Fruit fly (Drosophila melanogaster): ENCODE data around the gene tal-AA.
A peak's percentile ranks its signal among the peaks of the same experiment; 100 is the strongest.

Gene tal-AA

DNA sequence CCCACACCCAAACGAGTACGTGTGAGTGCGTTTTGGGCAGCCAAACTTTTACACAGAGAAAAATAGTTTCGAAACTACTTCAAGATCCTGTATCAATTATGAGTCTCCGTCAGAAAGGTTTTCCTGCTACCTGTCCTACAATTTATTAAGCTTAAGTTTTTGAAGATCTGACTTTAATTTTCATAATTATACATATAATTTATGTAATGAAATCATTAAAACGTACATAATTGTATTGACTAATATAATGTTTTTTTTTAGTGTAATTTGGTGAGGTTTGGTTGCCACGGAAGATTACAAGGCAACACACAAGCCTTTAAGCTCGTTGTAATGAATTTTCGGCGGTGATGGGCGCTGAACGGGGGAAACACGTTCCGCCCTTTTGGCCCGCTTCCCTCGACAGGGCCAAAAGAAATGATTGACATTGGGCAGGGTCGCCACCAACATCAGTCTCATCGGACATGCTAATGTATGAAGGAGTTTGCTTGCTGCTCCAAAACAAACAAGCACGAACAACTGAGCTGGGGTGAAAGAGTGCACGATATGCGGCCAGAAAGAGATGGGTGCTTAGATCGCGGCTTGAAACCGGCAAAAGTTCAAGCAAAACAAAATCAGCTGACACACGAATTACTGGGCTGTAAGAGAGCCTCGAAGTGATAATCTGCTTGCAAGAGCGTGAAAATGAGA is 18.8 kb upstream of the tal-AA start (continued):
- no peak for TF ChIP-seq stwl (tag; optimal IDR thresholded peaks at IDR 0.05)
- no peak for TF ChIP-seq hth (optimal IDR thresholded peaks at IDR 0.05)
- no peak for TF ChIP-seq cad (GFP tag; optimal IDR thresholded peaks at IDR 0.05)
- no peak for TF ChIP-seq zfh2 (GFP tag; optimal IDR thresholded peaks at IDR 0.05)
- no peak for TF ChIP-seq kay (GFP tag; optimal IDR thresholded peaks at IDR 0.05)
- TF ChIP-seq fd3F (GFP tag; optimal IDR thresholded peaks at IDR 0.05), result peak; percentile 2
- TF ChIP-seq CG16779 (GFP tag; IDR thresholded peaks at IDR 0.05), result no peak
- TF ChIP-seq pita (GFP tag; optimal IDR thresholded peaks at IDR 0.05), result no peak
- no peak for TF ChIP-seq CG10543 (GFP tag; optimal IDR thresholded peaks at IDR 0.05)
- peak; percentile 25 for TF ChIP-seq CG11723 (GFP tag; optimal IDR thresholded peaks at IDR 0.05)
- TF ChIP-seq ham (GFP tag; IDR thresholded peaks at IDR 0.05), result no peak
- TF ChIP-seq tx (GFP tag; optimal IDR thresholded peaks at IDR 0.05), result no peak
- TF ChIP-seq CG13424 (tag; optimal IDR thresholded peaks at IDR 0.05), result peak; percentile 78
- peak; percentile 77 for TF ChIP-seq gsb-n (tag; optimal IDR thresholded peaks at IDR 0.05)
- 0 out of 2 replicates have a peak, but pooled peaks have one; percentile 27 for TF ChIP-seq E2f2 (GFP tag; IDR thresholded peaks at IDR 0.05)
- TF ChIP-seq lola (GFP tag; optimal IDR thresholded peaks at IDR 0.05), result peak in 1 of 3 experiments; percentile 85
- no peak for TF ChIP-seq Bteb2 (GFP tag; optimal IDR thresholded peaks at IDR 0.05)
- peak; percentile 33; the same call in 1 of the 2 replicates for TF ChIP-seq Rx (GFP tag; IDR thresholded peaks at IDR 0.05)
- peak; percentile 40 for TF ChIP-seq Jarid2 (GFP tag; optimal IDR thresholded peaks at IDR 0.05)
- TF ChIP-seq CG34422 (GFP tag; IDR thresholded peaks at IDR 0.05), result peak; percentile 42; the same call in 2 of the 3 replicates
- TF ChIP-seq Gug (GFP tag; IDR thresholded peaks at IDR 0.05), result peak; percentile 42; the same call in 3 of the 4 replicates
- peak; percentile 24 for TF ChIP-seq CG30020 (tag; optimal IDR thresholded peaks at IDR 0.05)
- peak in 1 of 2 experiments; percentile 67 for TF ChIP-seq Hr78 (GFP tag; optimal IDR thresholded peaks at IDR 0.05)
- no peak for TF ChIP-seq MBD-R2 (GFP tag; IDR thresholded peaks at IDR 0.05)
- no peak for TF ChIP-seq crol (GFP tag; IDR thresholded peaks at IDR 0.05)
- peak; percentile 63 for TF ChIP-seq CG10209 (GFP tag; optimal IDR thresholded peaks at IDR 0.05)
- TF ChIP-seq fu2 (GFP tag; optimal IDR thresholded peaks at IDR 0.05), result no peak
- no peak for TF ChIP-seq CG11398 (GFP tag; optimal IDR thresholded peaks at IDR 0.05)
- no peak for TF ChIP-seq btn (GFP tag; optimal IDR thresholded peaks at IDR 0.05)
- no peak for TF ChIP-seq MTF-1 (GFP tag; optimal IDR thresholded peaks at IDR 0.05; ENCODE audit: borderline replicate concordance)
- TF ChIP-seq CG5180 (GFP tag; optimal IDR thresholded peaks at IDR 0.05), result peak; percentile 92
- TF ChIP-seq CG6683 (GFP tag; optimal IDR thresholded peaks at IDR 0.05), result no peak
- TF ChIP-seq CG1647 (GFP tag; optimal IDR thresholded peaks at IDR 0.05), result no peak
- TF ChIP-seq caup (GFP tag; optimal IDR thresholded peaks at IDR 0.05; ENCODE audit: severe bottlenecking), result peak; percentile 15
- TF ChIP-seq CG13287 (GFP tag; IDR thresholded peaks at IDR 0.05; ENCODE audit: partially characterized antibody), result no peak
- no peak for TF ChIP-seq hb (GFP tag; IDR thresholded peaks at IDR 0.05; ENCODE audit: partially characterized antibody)
- no peak for TF ChIP-seq NFAT (GFP tag; IDR thresholded peaks at IDR 0.05)
- peak; percentile 80 for TF ChIP-seq vvl (GFP tag; IDR thresholded peaks at IDR 0.05)
- TF ChIP-seq CG12104 (GFP tag; optimal IDR thresholded peaks at IDR 0.05), result no peak
- peak; percentile 57; the same call in 1 of the 2 replicates for TF ChIP-seq CG31441 (GFP tag; IDR thresholded peaks at IDR 0.05)
- peak; percentile 82 for TF ChIP-seq dmrt99B (tag; optimal IDR thresholded peaks at IDR 0.05)
- TF ChIP-seq otp (GFP tag; IDR thresholded peaks at IDR 0.05), result 0 out of 3 replicates have a peak, but pooled peaks have one; percentile 35
- TF ChIP-seq Deaf1 (tag; optimal IDR thresholded peaks at IDR 0.05), result peak; percentile 13
- TF ChIP-seq Dad (GFP tag; optimal IDR thresholded peaks at IDR 0.05), result no peak
- TF ChIP-seq gt (GFP tag; IDR thresholded peaks at IDR 0.05), result peak; percentile 23; the same call in 1 of the 2 replicates
- TF ChIP-seq CG11560 (tag; IDR thresholded peaks at IDR 0.05), result no peak
- TF ChIP-seq CG1233 (GFP tag; optimal IDR thresholded peaks at IDR 0.05), result peak; percentile 53
- 0 out of 3 replicates have a peak, but pooled peaks have one; percentile 12 for TF ChIP-seq CG3726 (GFP tag; IDR thresholded peaks at IDR 0.05)
- peak; percentile 29 for TF ChIP-seq Nf-YB (GFP tag; optimal IDR thresholded peaks at IDR 0.05)
